Worm (Caenorhabditis elegans) whole organism, L3 larva: ENCODE measurements around the gene dct-6.
A peak's percentile ranks its signal among the peaks of the same experiment; 100 is the strongest.

Experiments
- R02D3.7 ChIP-seq: fragments of 150-350 bp; optimal IDR thresholded peaks from 2 replicates; lab custom pipeline; 2014; ENCODE audit warnings: missing biosample characterization, missing genetic modification characterization
- ceh-16 ChIP-seq: sonication (generic microtip); optimal IDR thresholded peaks from 2 replicates; lab custom pipeline; 2017; ENCODE audit warnings: missing biosample characterization, missing genetic modification characterization
- ceh-9 ChIP-seq: sonication (generic microtip); optimal IDR thresholded peaks from 2 replicates; lab custom pipeline; 2018; ENCODE audit warnings: missing biosample characterization, missing genetic modification characterization
- daf-12 ChIP-seq: fragments of 150-350 bp; optimal IDR thresholded peaks from 2 replicates; lab custom pipeline; 2014; ENCODE audit warnings: missing biosample characterization, missing genetic modification reagents, missing genetic modification characterization
- egl-27 ChIP-seq: sonication (generic microtip); optimal IDR thresholded peaks from 4 replicates; lab custom pipeline; 2017; ENCODE audit warnings: missing biosample characterization, missing genetic modification reagents, missing genetic modification characterization
- egl-5 ChIP-seq: fragments of 150-350 bp; optimal IDR thresholded peaks from 2 replicates; lab custom pipeline; 2017; ENCODE audit warnings: missing biosample characterization, missing genetic modification reagents, missing genetic modification characterization, inconsistent platforms
- elt-1 ChIP-seq: fragments of 150-350 bp; optimal IDR thresholded peaks from 2 replicates; lab custom pipeline; 2014; ENCODE audit warnings: missing biosample characterization, missing genetic modification characterization
- elt-2 ChIP-seq: sonication (generic microtip); optimal IDR thresholded peaks from 2 replicates; lab custom pipeline; 2016; ENCODE audit warnings: missing genetic modification reagents, mild to moderate bottlenecking, missing genetic modification characterization, missing compliant biosample characterization
- elt-3 ChIP-seq, 3 experiments: fragments of 150-350 bp in 1 of 3; sonication (generic microtip) in 2 of 3; optimal IDR thresholded peaks; 2 replicates in 2 of 3; 4 replicates in 1 of 3; lab custom pipeline; 2014 to 2017; ENCODE audit warnings: missing biosample characterization in 3 of 3, missing genetic modification characterization in 3 of 3
- eor-1 ChIP-seq, 2 experiments: fragments of 150-350 bp; optimal IDR thresholded peaks; 2 replicates each; lab custom pipeline; 2014 to 2018; ENCODE audit warnings: missing biosample characterization in 2 of 2, missing genetic modification characterization in 2 of 2
- fkh-10 ChIP-seq: sonication (generic microtip); optimal IDR thresholded peaks from 2 replicates; lab custom pipeline; 2017; ENCODE audit warnings: missing biosample characterization, missing genetic modification reagents, missing genetic modification characterization
- fkh-2 ChIP-seq: fragments of 150-350 bp; optimal IDR thresholded peaks from 2 replicates; lab custom pipeline; 2014; ENCODE audit warnings: missing biosample characterization, missing genetic modification reagents, missing genetic modification characterization
- fos-1 ChIP-seq: fragments of 150-350 bp; optimal IDR thresholded peaks from 2 replicates; lab custom pipeline; 2014; ENCODE audit warnings: missing biosample characterization, missing genetic modification characterization
- jun-1 ChIP-seq: fragments of 150-350 bp; optimal IDR thresholded peaks from 2 replicates; lab custom pipeline; 2014; ENCODE audit warnings: missing biosample characterization, missing genetic modification reagents, missing genetic modification characterization
- lin-39 ChIP-seq: fragments of 150-350 bp; optimal IDR thresholded peaks from 2 replicates; lab custom pipeline; 2018; ENCODE audit warnings: missing biosample characterization, missing genetic modification reagents, missing genetic modification characterization
- mml-1 ChIP-seq: fragments of 150-350 bp; sonication (generic microtip); optimal IDR thresholded peaks from 3 replicates; lab custom pipeline; 2014; ENCODE audit warnings: missing biosample characterization, missing genetic modification characterization
- nfya-1 ChIP-seq: sonication (generic microtip); optimal IDR thresholded peaks from 2 replicates; lab custom pipeline; 2017; ENCODE audit warnings: missing genetic modification characterization, mild to moderate bottlenecking, missing compliant biosample characterization, antibody characterized with exemption, moderate library complexity; ENCODE audit not compliant: insufficient read depth
- nhr-11 ChIP-seq: fragments of 150-350 bp; optimal IDR thresholded peaks from 2 replicates; lab custom pipeline; 2014; ENCODE audit warnings: missing biosample characterization, missing genetic modification characterization
- nhr-23 ChIP-seq: fragments of 150-350 bp; optimal IDR thresholded peaks from 2 replicates; lab custom pipeline; 2014; ENCODE audit warnings: missing biosample characterization, missing genetic modification reagents, missing genetic modification characterization
- nhr-25 ChIP-seq: sonication (generic microtip); optimal IDR thresholded peaks from 2 replicates; lab custom pipeline; 2017; ENCODE audit warnings: missing biosample characterization, missing genetic modification characterization
- nhr-28 ChIP-seq: fragments of 150-350 bp; optimal IDR thresholded peaks from 2 replicates; lab custom pipeline; 2014; ENCODE audit warnings: missing biosample characterization, missing genetic modification characterization
- nhr-43 ChIP-seq: sonication (generic microtip); optimal IDR thresholded peaks from 2 replicates; lab custom pipeline; 2016; ENCODE audit warnings: mild to moderate bottlenecking, missing genetic modification characterization, missing compliant biosample characterization; ENCODE audit not compliant: poor library complexity, severe bottlenecking
- nhr-67 ChIP-seq: fragments of 150-350 bp; optimal IDR thresholded peaks from 2 replicates; lab custom pipeline; 2014; ENCODE audit warnings: missing biosample characterization, missing genetic modification characterization
- nhr-76 ChIP-seq: fragments of 150-350 bp; sonication (generic microtip); optimal IDR thresholded peaks from 5 replicates; lab custom pipeline; 2014; ENCODE audit warnings: missing biosample characterization, missing genetic modification characterization
- nhr-77 ChIP-seq: fragments of 150-350 bp; optimal IDR thresholded peaks from 2 replicates; lab custom pipeline; 2014; ENCODE audit warnings: missing biosample characterization, missing genetic modification characterization
- pha-4 ChIP-seq: fragments of 150-350 bp; optimal IDR thresholded peaks from 2 replicates; lab custom pipeline; 2014; ENCODE audit warnings: missing biosample characterization, missing genetic modification reagents, missing genetic modification characterization
- pqm-1 ChIP-seq: fragments of 150-350 bp; optimal IDR thresholded peaks from 2 replicates; lab custom pipeline; 2017; ENCODE audit warnings: missing biosample characterization, missing genetic modification characterization, inconsistent platforms
- tbx-2 ChIP-seq: sonication (generic microtip); optimal IDR thresholded peaks from 2 replicates; lab custom pipeline; 2016; ENCODE audit warnings: mild to moderate bottlenecking, missing genetic modification characterization, missing compliant biosample characterization
- unc-39 ChIP-seq: sonication (generic microtip); optimal IDR thresholded peaks from 4 replicates; lab custom pipeline; 2017; ENCODE audit warnings: missing biosample characterization, missing genetic modification characterization
- unc-62 ChIP-seq: fragments of 150-350 bp; sonication (generic microtip); optimal IDR thresholded peaks from 4 replicates; lab custom pipeline; 2014; ENCODE audit warnings: missing biosample characterization, missing genetic modification reagents, missing genetic modification characterization
- zag-1 ChIP-seq: fragments of 150-350 bp; optimal IDR thresholded peaks from 2 replicates; lab custom pipeline; 2014; ENCODE audit warnings: missing biosample characterization, missing genetic modification characterization

The dct-6 gene

ce11 chrIII:5988461-5988860, 22.2 kb downstream of the dct-6 start:
- TF ChIP-seq R02D3.7 (tag; lab: Kevin White, UChicago) (no peak), jun-1 (tag; lab: Kevin White, UChicago) (no peak), nhr-25 (no peak), egl-27 (tag; lab: Kevin White, UChicago) (no peak), ceh-16 (tag; lab: Kevin White, UChicago) (no peak), fos-1 (tag; lab: Kevin White, UChicago) (no peak), tbx-2 (tag; lab: Kevin White, UChicago) (no peak), eor-1 (tag; optimal IDR thresholded peaks at IDR 0.05; lab: Kevin White, UChicago) (no peak)

- TF ChIP-seq nhr-67 (no peak), nhr-23 (tag; lab: Kevin White, UChicago) (peak; percentile 2), fkh-2 (tag; lab: Kevin White, UChicago) (no peak), lin-39 (peak; percentile 99), elt-2 (tag; lab: Kevin White, UChicago) (peak; percentile 31), ceh-9 (no peak), pha-4 (tag; lab: Kevin White, UChicago) (peak; percentile 15), unc-62 (GFP tag; lab: Kevin White, UChicago) (peak; percentile 64), nhr-25 (peak; percentile 17), nfya-1 (tag; lab: Kevin White, UChicago) (peak; percentile 36), pqm-1 (tag; lab: Kevin White, UChicago) (peak; percentile 23), elt-3 (tag; optimal IDR thresholded peaks at IDR 0.05; lab: Kevin White, UChicago) (no peak), daf-12 (no peak)
These were observed 22.9 kb downstream of the dct-6 start for ce11 chrIII:5988991-5989726.

ce11 chrIII:5990090-5990489, 23.9 kb downstream of the dct-6 start:
- TF ChIP-seq pqm-1 (tag; lab: Kevin White, UChicago) (no peak), elt-2 (tag; lab: Kevin White, UChicago) (no peak), pha-4 (tag; lab: Kevin White, UChicago) (peak; percentile 38), nhr-43 (tag; lab: Kevin White, UChicago) (no peak), unc-62 (GFP tag; lab: Kevin White, UChicago) (no peak), ceh-9 (no peak), egl-5 (tag; lab: Kevin White, UChicago) (no peak), R02D3.7 (tag; lab: Kevin White, UChicago) (no peak), nhr-28 (tag; lab: Kevin White, UChicago) (no peak), fkh-2 (tag; lab: Kevin White, UChicago) (no peak), mml-1 (tag; lab: Kevin White, UChicago) (no peak), nhr-77 (tag; lab: Kevin White, UChicago) (no peak), daf-12 (no peak), nhr-76 (tag; lab: Kevin White, UChicago) (no peak), nfya-1 (tag; lab: Kevin White, UChicago) (peak; percentile 21), nhr-11 (tag; lab: Kevin White, UChicago) (no peak), unc-39 (tag; lab: Kevin White, UChicago) (no peak)
- TF ChIP-seq, all 47 proteins: peak for 2

ce11 chrIII:5991142-5991930, 25.1 kb downstream of the dct-6 start, which contains the start of gene T04C9.2:
T04C9.2 (plus strand) TSS chrIII:5991880.
- TF ChIP-seq elt-2 (tag; lab: Kevin White, UChicago) = peak; percentile 23
- peak; percentile 85 for TF ChIP-seq lin-39
- TF ChIP-seq pqm-1 (tag; lab: Kevin White, UChicago) = peak; percentile 29
- peak; percentile 80 for TF ChIP-seq elt-1 (tag; lab: Kevin White, UChicago)
- peak; percentile 65 for TF ChIP-seq unc-62 (GFP tag; lab: Kevin White, UChicago)
- TF ChIP-seq fkh-10 (GFP tag; lab: Kevin White, UChicago) = peak; percentile 31
- TF ChIP-seq eor-1 (tag; optimal IDR thresholded peaks at IDR 0.05; lab: Kevin White, UChicago) = no peak
- TF ChIP-seq nfya-1 (tag; lab: Kevin White, UChicago) = peak; percentile 23
- TF ChIP-seq zag-1 (tag; lab: Kevin White, UChicago) = no peak
- TF ChIP-seq, all 47 proteins: peak for 7
